Fruit fly (Drosophila melanogaster): ENCODE measurements around the gene CG31076.

The CG31076 gene

DNA sequence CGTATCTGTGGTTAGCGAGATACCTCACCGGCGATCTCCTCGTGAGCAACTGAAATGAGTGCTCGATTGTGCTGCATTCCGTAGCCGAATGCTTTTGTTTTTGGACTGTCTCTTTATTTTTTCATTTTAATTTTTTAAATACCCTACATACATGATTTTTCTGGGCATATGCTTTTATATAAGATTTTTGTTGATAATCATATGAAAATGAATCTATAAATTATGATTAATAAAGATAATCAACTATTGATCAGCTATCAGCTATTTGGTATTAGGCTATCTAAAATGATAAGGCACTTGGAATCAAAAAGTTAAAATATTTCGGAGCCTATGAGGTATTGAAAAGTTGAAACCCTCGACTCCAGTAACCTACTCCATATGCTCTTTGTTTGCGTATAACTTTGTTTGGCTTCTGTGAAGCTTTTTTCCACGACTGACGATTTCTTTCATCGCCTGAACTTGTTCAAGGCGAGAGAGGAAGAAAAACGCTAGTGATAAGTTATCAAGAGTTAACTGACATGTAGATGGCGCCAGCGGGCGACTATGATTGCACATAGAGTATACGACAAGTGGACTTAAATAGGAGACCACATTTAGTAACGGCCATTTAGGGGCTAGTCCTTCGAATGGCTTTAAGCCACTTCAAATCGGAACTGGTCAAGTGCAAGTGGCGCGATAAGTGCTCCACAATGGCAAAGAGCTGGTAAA is at the start of gene CG31076:
CG31076 (minus strand) TSS at position 51 of the 708 bp plus-strand sequence.
- no peak for TF ChIP-seq GATAd (GFP tag; optimal IDR thresholded peaks at IDR 0.05)
- TF ChIP-seq Hnf4 (GFP tag; optimal IDR thresholded peaks at IDR 0.05), result peak; percentile 67
- peak; percentile 78 for TF ChIP-seq rgr (GFP tag; optimal IDR thresholded peaks at IDR 0.05)
- peak; percentile 89 for TF ChIP-seq h (GFP tag; optimal IDR thresholded peaks at IDR 0.05)
- peak; percentile 55 for TF ChIP-seq brk (GFP tag; optimal IDR thresholded peaks at IDR 0.05)
- TF ChIP-seq Vsx2 (GFP tag; optimal IDR thresholded peaks at IDR 0.05; ENCODE audit: partially characterized antibody), result no peak
- TF ChIP-seq sage (GFP tag; optimal IDR thresholded peaks at IDR 0.05), result peak; percentile 59
- no peak for TF ChIP-seq Mio (GFP tag; optimal IDR thresholded peaks at IDR 0.05)
- TF ChIP-seq Dfd (GFP tag; optimal IDR thresholded peaks at IDR 0.05), result no peak
- TF ChIP-seq psq (GFP tag; optimal IDR thresholded peaks at IDR 0.05), result peak; percentile 33
- no peak for TF ChIP-seq jim (GFP tag; optimal IDR thresholded peaks at IDR 0.05)
- TF ChIP-seq Jra (GFP tag; optimal IDR thresholded peaks at IDR 0.05), result peak; percentile 24
- TF ChIP-seq CrebA (GFP tag; optimal IDR thresholded peaks at IDR 0.05; ENCODE audit: borderline replicate concordance), result peak; percentile 54
- peak; percentile 33 for TF ChIP-seq dmrt93B (GFP tag; optimal IDR thresholded peaks at IDR 0.05)
- peak; percentile 40 for TF ChIP-seq CG32264 (GFP tag; optimal IDR thresholded peaks at IDR 0.05)
- TF ChIP-seq HLH106 (tag; optimal IDR thresholded peaks at IDR 0.05), result peak; percentile 82
- peak; percentile 68 for TF ChIP-seq ey (GFP tag; optimal IDR thresholded peaks at IDR 0.05)
- TF ChIP-seq Rel (GFP tag; optimal IDR thresholded peaks at IDR 0.05), result no peak
- peak; percentile 35 for TF ChIP-seq Rel (tag; optimal IDR thresholded peaks at IDR 0.05)
- TF ChIP-seq N (GFP tag; optimal IDR thresholded peaks at IDR 0.05), result no peak
- peak; percentile 77 for TF ChIP-seq Sp1 (GFP tag; optimal IDR thresholded peaks at IDR 0.05)
- TF ChIP-seq lola (GFP tag; optimal IDR thresholded peaks at IDR 0.05), result no peak
- peak; percentile 85 for TF ChIP-seq fru (GFP tag; optimal IDR thresholded peaks at IDR 0.05)
- TF ChIP-seq usp (GFP tag; optimal IDR thresholded peaks at IDR 0.05), result no peak
- TF ChIP-seq Hr78 (GFP tag; optimal IDR thresholded peaks at IDR 0.05), result no peak
- peak; percentile 64 for TF ChIP-seq pan (optimal IDR thresholded peaks at IDR 0.05)
- no peak for TF ChIP-seq dsf (GFP tag; optimal IDR thresholded peaks at IDR 0.05; ENCODE audit: borderline replicate concordance)
- no peak for TF ChIP-seq sv (GFP tag; optimal IDR thresholded peaks at IDR 0.05)
- TF ChIP-seq Myc (optimal IDR thresholded peaks at IDR 0.05), result no peak
- no peak for TF ChIP-seq Dif (GFP tag; optimal IDR thresholded peaks at IDR 0.05; ENCODE audit: partially characterized antibody)
- peak; percentile 82 for TF ChIP-seq woc (GFP tag; optimal IDR thresholded peaks at IDR 0.05)
- TF ChIP-seq Hr83 (GFP tag; optimal IDR thresholded peaks at IDR 0.05; ENCODE audit: poor library complexity, severe bottlenecking), result no peak
- TF ChIP-seq dl (GFP tag; optimal IDR thresholded peaks at IDR 0.05; ENCODE audit: insufficient read depth in 1 of 2, partially characterized antibody in 2 of 2), result no peak
- peak; percentile 76 for TF ChIP-seq OdsH (GFP tag; optimal IDR thresholded peaks at IDR 0.05)
- TF ChIP-seq foxo (GFP tag; optimal IDR thresholded peaks at IDR 0.05), result peak in 1 of 2 experiments; percentile 83
- TF ChIP-seq tai (GFP tag; optimal IDR thresholded peaks at IDR 0.05), result peak; percentile 32
- peak; percentile 51 for TF ChIP-seq CG9705 (GFP tag; optimal IDR thresholded peaks at IDR 0.05)
- TF ChIP-seq br (GFP tag; optimal IDR thresholded peaks at IDR 0.05), result peak; percentile 56
- no peak for TF ChIP-seq Abd-B (GFP tag; optimal IDR thresholded peaks at IDR 0.05)

DNA sequence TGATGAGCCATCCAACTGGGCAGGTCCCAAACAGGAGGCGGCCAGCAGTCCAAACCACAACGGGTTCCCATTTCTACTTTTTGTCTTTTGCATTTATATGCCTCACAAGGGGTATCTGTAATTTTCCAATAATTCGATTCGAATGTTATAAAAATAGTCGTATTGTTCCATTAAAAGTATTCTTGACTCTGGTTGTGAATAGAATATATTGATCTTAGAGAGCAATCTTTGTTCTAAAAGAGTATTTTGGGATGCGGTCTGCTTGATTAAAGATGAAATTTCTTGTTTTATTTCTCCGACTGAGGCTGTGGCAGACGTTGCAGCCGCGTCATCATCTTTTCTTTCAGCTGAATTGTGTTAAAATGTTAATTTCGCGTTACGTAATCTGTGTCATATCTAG is 44.3 kb upstream of the CG31076 start:
- TF ChIP-seq lola (GFP tag; optimal IDR thresholded peaks at IDR 0.05) (no peak), brk (GFP tag; optimal IDR thresholded peaks at IDR 0.05) (no peak)

DNA sequence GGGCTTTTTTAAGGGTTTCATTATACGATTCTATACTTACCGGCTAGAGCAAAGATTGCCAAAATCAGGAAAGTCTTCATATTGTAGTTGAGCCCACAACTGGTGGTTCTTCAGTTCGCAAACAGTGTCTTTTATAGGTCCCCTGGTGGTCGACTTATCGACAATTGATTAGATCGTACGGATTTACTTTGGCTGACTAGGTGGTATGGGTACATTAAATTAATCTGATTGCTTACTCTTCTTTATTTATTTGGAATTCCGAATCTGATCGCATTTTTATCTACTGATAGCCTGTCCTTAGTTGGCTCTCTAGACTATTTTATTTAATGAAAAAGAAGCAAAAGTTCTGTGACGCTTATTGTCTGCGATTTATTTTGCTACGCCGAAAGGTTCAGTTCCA is 36.4 kb upstream of the CG31076 start, which contains the start of gene CG6271:
CG6271 (minus strand) TSS at position 101 of the 400 bp plus-strand sequence.
- no peak for TF ChIP-seq dmrt93B (GFP tag; optimal IDR thresholded peaks at IDR 0.05)
- no peak for TF ChIP-seq sage (GFP tag; optimal IDR thresholded peaks at IDR 0.05)
- no peak for TF ChIP-seq sv (GFP tag; optimal IDR thresholded peaks at IDR 0.05)
- TF ChIP-seq psq (GFP tag; optimal IDR thresholded peaks at IDR 0.05), result no peak
- no peak for TF ChIP-seq dsf (GFP tag; optimal IDR thresholded peaks at IDR 0.05; ENCODE audit: borderline replicate concordance)
- TF ChIP-seq Mio (GFP tag; optimal IDR thresholded peaks at IDR 0.05), result no peak
- TF ChIP-seq N (GFP tag; optimal IDR thresholded peaks at IDR 0.05), result no peak
- TF ChIP-seq Jra (GFP tag; optimal IDR thresholded peaks at IDR 0.05), result no peak
- TF ChIP-seq h (GFP tag; optimal IDR thresholded peaks at IDR 0.05), result no peak
- TF ChIP-seq Abd-B (GFP tag; optimal IDR thresholded peaks at IDR 0.05), result no peak
- TF ChIP-seq jim (GFP tag; optimal IDR thresholded peaks at IDR 0.05), result no peak
- TF ChIP-seq Sp1 (GFP tag; optimal IDR thresholded peaks at IDR 0.05), result no peak
- no peak for TF ChIP-seq Dif (GFP tag; optimal IDR thresholded peaks at IDR 0.05; ENCODE audit: partially characterized antibody)
- TF ChIP-seq Hnf4 (GFP tag; optimal IDR thresholded peaks at IDR 0.05), result no peak
- no peak for TF ChIP-seq ey (GFP tag; optimal IDR thresholded peaks at IDR 0.05)
- no peak for TF ChIP-seq br (GFP tag; optimal IDR thresholded peaks at IDR 0.05)

All from whole organism, wandering third instar larva.